Worm (Caenorhabditis elegans) whole organism, L4/young adult: ENCODE data around the gene slc-17.5.

Experiments used
- W03F9.2 ChIP-seq: fragments of 150-350 bp; optimal IDR thresholded peaks from 2 replicates; lab custom pipeline; 2014; ENCODE audit warnings: missing biosample characterization, missing genetic modification characterization
- him-1 ChIP-seq: sonication (generic microtip); optimal IDR thresholded peaks from 2 replicates; lab custom pipeline; 2016; ENCODE audit warnings: missing genotype, missing genetic modification reagents, missing genetic modification characterization, missing compliant biosample characterization

DNA sequence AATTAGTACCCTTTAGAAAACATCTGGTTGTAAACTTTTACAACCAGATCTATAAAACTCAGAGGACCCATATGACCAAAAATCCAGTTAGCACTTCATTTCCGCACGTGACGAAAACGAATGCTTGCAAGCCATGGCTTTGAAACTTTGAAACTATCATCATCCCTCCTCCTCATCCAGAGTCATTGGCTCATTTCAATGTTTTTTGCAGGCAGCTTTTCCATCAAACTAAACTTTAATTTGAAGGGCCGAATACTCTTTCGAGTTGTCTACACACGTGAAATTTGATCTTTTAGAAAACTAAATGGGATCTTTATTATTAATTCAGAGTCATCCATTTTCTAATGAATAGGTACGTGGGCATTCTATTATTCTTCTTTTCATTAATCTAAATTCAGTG lies 22.5 kb downstream of the slc-17.5 start:
- no peak for TF ChIP-seq W03F9.2 (tag; lab: Kevin White, UChicago)
- no peak for TF ChIP-seq him-1 (tag; lab: Kevin White, UChicago)
